Worm (Caenorhabditis elegans) whole organism, L4/young adult: ENCODE data around the gene C36A4.4.

Source experiments
- dao-5 ChIP-seq: sonication (generic microtip); optimal IDR thresholded peaks from 2 replicates; lab custom pipeline; 2016; ENCODE audit warnings: missing genotype, missing genetic modification characterization, moderate library complexity, missing compliant biosample characterization
- him-1 ChIP-seq: sonication (generic microtip); optimal IDR thresholded peaks from 2 replicates; lab custom pipeline; 2016; ENCODE audit warnings: missing genotype, missing genetic modification reagents, missing genetic modification characterization, missing compliant biosample characterization

ce11 chrIII:3876197-3876897 lies 32.9 kb upstream of the C36A4.4 start:
- TF ChIP-seq dao-5 (tag; lab: Kevin White, UChicago) (no peak), him-1 (tag; lab: Kevin White, UChicago) (no peak)
